Fruit fly (Drosophila melanogaster): ENCODE measurements around the gene CG43965.

CG43965 gene

dm6 chr3L:8702448-8702847, 23.1 kb downstream of the CG43965 start (continued):
- no peak for TF ChIP-seq sv (GFP tag; optimal IDR thresholded peaks at IDR 0.05)
- peak; percentile 28 for TF ChIP-seq woc (GFP tag; optimal IDR thresholded peaks at IDR 0.05)
- TF ChIP-seq Dfd (GFP tag; optimal IDR thresholded peaks at IDR 0.05) = no peak
- TF ChIP-seq Mio (GFP tag; optimal IDR thresholded peaks at IDR 0.05) = peak; percentile 66
- peak; percentile 90 for TF ChIP-seq Jra (GFP tag; optimal IDR thresholded peaks at IDR 0.05)
- peak; percentile 93 for TF ChIP-seq dsf (GFP tag; optimal IDR thresholded peaks at IDR 0.05; ENCODE audit: borderline replicate concordance)
- TF ChIP-seq Dif (GFP tag; optimal IDR thresholded peaks at IDR 0.05; ENCODE audit: partially characterized antibody) = no peak
- TF ChIP-seq Hr83 (GFP tag; optimal IDR thresholded peaks at IDR 0.05; ENCODE audit: poor library complexity, severe bottlenecking) = peak; percentile 100
- peak; percentile 97 for TF ChIP-seq Hnf4 (GFP tag; optimal IDR thresholded peaks at IDR 0.05)
- no peak for TF ChIP-seq Hr78 (GFP tag; optimal IDR thresholded peaks at IDR 0.05)

dm6 chr3L:8701697-8702349, 23.8 kb downstream of the CG43965 start:
- TF ChIP-seq jim (GFP tag; optimal IDR thresholded peaks at IDR 0.05) (peak; percentile 61), ey (GFP tag; optimal IDR thresholded peaks at IDR 0.05) (no peak), Rel (GFP tag; optimal IDR thresholded peaks at IDR 0.05) (peak; percentile 60), Rel (tag; optimal IDR thresholded peaks at IDR 0.05) (no peak), rgr (GFP tag; optimal IDR thresholded peaks at IDR 0.05) (peak; percentile 22), fru (GFP tag; optimal IDR thresholded peaks at IDR 0.05) (peak; percentile 74), foxo (GFP tag; optimal IDR thresholded peaks at IDR 0.05) (peak in 1 of 2 experiments; percentile 74), dmrt93B (GFP tag; optimal IDR thresholded peaks at IDR 0.05) (peak; percentile 42), woc (GFP tag; optimal IDR thresholded peaks at IDR 0.05) (peak; percentile 54), br (GFP tag; optimal IDR thresholded peaks at IDR 0.05) (no peak), tai (GFP tag; optimal IDR thresholded peaks at IDR 0.05) (peak; percentile 3), dsf (GFP tag; optimal IDR thresholded peaks at IDR 0.05; ENCODE audit: borderline replicate concordance) (peak; percentile 10), sage (GFP tag; optimal IDR thresholded peaks at IDR 0.05) (peak; percentile 8), OdsH (GFP tag; optimal IDR thresholded peaks at IDR 0.05) (peak; percentile 55), Vsx2 (GFP tag; optimal IDR thresholded peaks at IDR 0.05; ENCODE audit: partially characterized antibody) (peak; percentile 60), Hr83 (GFP tag; optimal IDR thresholded peaks at IDR 0.05; ENCODE audit: poor library complexity, severe bottlenecking) (peak; percentile 96), Hnf4 (GFP tag; optimal IDR thresholded peaks at IDR 0.05) (peak; percentile 38), N (GFP tag; optimal IDR thresholded peaks at IDR 0.05) (no peak), h (GFP tag; optimal IDR thresholded peaks at IDR 0.05) (peak; percentile 27), Mio (GFP tag; optimal IDR thresholded peaks at IDR 0.05) (no peak), CG9705 (GFP tag; optimal IDR thresholded peaks at IDR 0.05) (peak; percentile 13), CG32264 (GFP tag; optimal IDR thresholded peaks at IDR 0.05) (peak; percentile 21), GATAd (GFP tag; optimal IDR thresholded peaks at IDR 0.05) (no peak), sv (GFP tag; optimal IDR thresholded peaks at IDR 0.05) (no peak), Myc (optimal IDR thresholded peaks at IDR 0.05) (no peak), Abd-B (GFP tag; optimal IDR thresholded peaks at IDR 0.05) (no peak), Sp1 (GFP tag; optimal IDR thresholded peaks at IDR 0.05) (peak; percentile 72), psq (GFP tag; optimal IDR thresholded peaks at IDR 0.05) (peak; percentile 57), Hr78 (GFP tag; optimal IDR thresholded peaks at IDR 0.05) (no peak), Jra (GFP tag; optimal IDR thresholded peaks at IDR 0.05) (no peak), pan (optimal IDR thresholded peaks at IDR 0.05) (no peak), HLH106 (tag; optimal IDR thresholded peaks at IDR 0.05) (peak; percentile 72), usp (GFP tag; optimal IDR thresholded peaks at IDR 0.05) (no peak), brk (GFP tag; optimal IDR thresholded peaks at IDR 0.05) (peak; percentile 48)

dm6 chr3L:8700643-8701208, 24.8 kb downstream of the CG43965 start:
- TF ChIP-seq OdsH (GFP tag; optimal IDR thresholded peaks at IDR 0.05) = peak; percentile 73
- TF ChIP-seq fru (GFP tag; optimal IDR thresholded peaks at IDR 0.05) = peak; percentile 81
- TF ChIP-seq psq (GFP tag; optimal IDR thresholded peaks at IDR 0.05) = peak; percentile 51
- no peak for TF ChIP-seq jim (GFP tag; optimal IDR thresholded peaks at IDR 0.05)
- TF ChIP-seq sage (GFP tag; optimal IDR thresholded peaks at IDR 0.05) = no peak
- peak; percentile 70 for TF ChIP-seq sv (GFP tag; optimal IDR thresholded peaks at IDR 0.05)
- peak; percentile 78 for TF ChIP-seq rgr (GFP tag; optimal IDR thresholded peaks at IDR 0.05)
- TF ChIP-seq ey (GFP tag; optimal IDR thresholded peaks at IDR 0.05) = peak; percentile 80
- peak in 1 of 2 experiments; percentile 58 for TF ChIP-seq foxo (GFP tag; optimal IDR thresholded peaks at IDR 0.05)
- no peak for TF ChIP-seq tai (GFP tag; optimal IDR thresholded peaks at IDR 0.05)
- peak; percentile 29 for TF ChIP-seq Sp1 (GFP tag; optimal IDR thresholded peaks at IDR 0.05)
- TF ChIP-seq HLH106 (tag; optimal IDR thresholded peaks at IDR 0.05) = peak; percentile 34
- no peak for TF ChIP-seq woc (GFP tag; optimal IDR thresholded peaks at IDR 0.05)
- TF ChIP-seq br (GFP tag; optimal IDR thresholded peaks at IDR 0.05) = peak; percentile 62
- TF ChIP-seq CrebA (GFP tag; optimal IDR thresholded peaks at IDR 0.05; ENCODE audit: borderline replicate concordance) = no peak
- TF ChIP-seq h (GFP tag; optimal IDR thresholded peaks at IDR 0.05) = peak; percentile 34
